Worm (Caenorhabditis elegans) whole organism, L4 larva: ENCODE results near the gene amt-4.

Experiments used
- F49E8.2 ChIP-seq: sonication (generic microtip); optimal IDR thresholded peaks from 2 replicates; lab custom pipeline; 2016; ENCODE audit warnings: missing compliant biosample characterization, mild to moderate bottlenecking, missing genetic modification characterization, borderline replicate concordance
- ama-1 ChIP-seq: fragments of 150-350 bp; optimal IDR thresholded peaks from 2 replicates; lab custom pipeline; 2014; ENCODE audit warnings: inconsistent platforms, mixed read lengths
- ceh-28 ChIP-seq: fragments of 150-350 bp; optimal IDR thresholded peaks from 2 replicates; lab custom pipeline; 2014; ENCODE audit warnings: missing biosample characterization, missing genetic modification reagents, missing genetic modification characterization
- ces-1 ChIP-seq: fragments of 150-350 bp; sonication (generic microtip); optimal IDR thresholded peaks from 4 replicates; lab custom pipeline; 2014; ENCODE audit warnings: missing biosample characterization, missing genetic modification reagents, missing genetic modification characterization
- jun-1 ChIP-seq: fragments of 150-350 bp; optimal IDR thresholded peaks from 2 replicates; lab custom pipeline; 2014; ENCODE audit warnings: missing biosample characterization, missing genetic modification reagents, missing genetic modification characterization
- lin-13 ChIP-seq: fragments of 150-350 bp; optimal IDR thresholded peaks from 2 replicates; lab custom pipeline; 2014; ENCODE audit warnings: missing biosample characterization, missing genetic modification reagents, missing genetic modification characterization
- lin-39 ChIP-seq: fragments of 150-350 bp; optimal IDR thresholded peaks from 2 replicates; lab custom pipeline; 2014; ENCODE audit warnings: missing biosample characterization, missing genetic modification reagents, missing genetic modification characterization
- mep-1 ChIP-seq: fragments of 150-350 bp; sonication (generic microtip); optimal IDR thresholded peaks from 3 replicates; lab custom pipeline; 2014; ENCODE audit warnings: missing biosample characterization, missing genetic modification characterization
- nhr-76 ChIP-seq: fragments of 150-350 bp; optimal IDR thresholded peaks from 2 replicates; lab custom pipeline; 2014; ENCODE audit warnings: missing biosample characterization, missing genetic modification characterization
- tra-1 ChIP-seq: fragments of 200-800 bp; sonication (Bioruptor generic); IDR thresholded peaks from 2 replicates; pipeline ENCODE4 v1.3.6; 2022; ENCODE audit warnings: missing genetic modification reagents, missing genetic modification characterization, missing compliant biosample characterization
- unc-39 ChIP-seq: sonication (generic microtip); optimal IDR thresholded peaks from 2 replicates; lab custom pipeline; 2017; ENCODE audit warnings: missing biosample characterization, missing genetic modification characterization
- ztf-7 ChIP-seq: fragments of 150-350 bp; optimal IDR thresholded peaks from 2 replicates; lab custom pipeline; 2014; ENCODE audit warnings: missing biosample characterization, missing genetic modification characterization

DNA sequence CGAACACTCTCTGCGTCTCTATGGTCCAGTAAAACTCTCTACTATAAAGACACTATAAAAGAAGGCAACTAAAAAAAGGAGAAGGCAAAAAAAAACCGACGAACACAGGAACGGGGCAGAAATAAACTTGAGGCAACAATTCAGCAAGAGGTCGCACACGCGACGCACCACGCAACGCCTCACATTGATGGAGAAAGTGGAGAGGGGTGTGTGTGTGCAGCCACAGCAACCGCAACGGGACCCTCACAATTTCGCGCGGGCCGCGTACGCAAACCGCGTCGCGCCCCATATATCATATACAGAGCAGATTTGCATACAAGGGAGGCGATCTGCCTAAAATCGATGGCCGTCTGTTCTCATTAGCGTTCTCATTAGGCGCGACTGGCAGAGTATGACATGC lies 51.7 kb downstream of the amt-4 start:
- peak; percentile 1 for TF ChIP-seq lin-13 (GFP tag; lab: Kevin White, UChicago)
- TF ChIP-seq mep-1 (tag; lab: Kevin White, UChicago) = peak; percentile 50
- no peak for TF ChIP-seq jun-1
- no peak for TF ChIP-seq unc-39 (tag; lab: Kevin White, UChicago)
- peak; percentile 22; the same call in 1 of the 2 replicates for TF ChIP-seq tra-1
- TF ChIP-seq nhr-76 (tag; lab: Kevin White, UChicago) = no peak
- TF ChIP-seq ztf-7 (tag; lab: Kevin White, UChicago) = no peak
- TF ChIP-seq ama-1 = no peak
- TF ChIP-seq lin-39 (tag; lab: Kevin White, UChicago) = no peak
- no peak for TF ChIP-seq ces-1
- TF ChIP-seq F49E8.2 (tag; lab: Kevin White, UChicago) = no peak
- no peak for TF ChIP-seq ceh-28 (tag; lab: Kevin White, UChicago)
